Worm (Caenorhabditis elegans): ENCODE measurements around the gene clec-88.

- TF ChIP-seq hmbx-1 (tag; optimal IDR thresholded peaks at IDR 0.05) (no peak), F13C5.2 (tag; optimal IDR thresholded peaks at IDR 0.05) (no peak), ama-1 (optimal IDR thresholded peaks at IDR 0.05) (no peak), ceh-36 (tag; optimal IDR thresholded peaks at IDR 0.05) (no peak), flt-1 (GFP tag; IDR thresholded peaks at IDR 0.05) (no peak), tbx-11 (GFP tag; IDR thresholded peaks at IDR 0.05) (no peak), aly-1 (tag; optimal IDR thresholded peaks at IDR 0.05) (no peak), scrt-1 (GFP tag; IDR thresholded peaks at IDR 0.05) (no peak), tbx-37 (GFP tag; conservative IDR thresholded peaks at IDR 0.05) (no peak), pes-1 (GFP tag; IDR thresholded peaks at IDR 0.05) (no peak), hmg-4 (GFP tag; optimal IDR thresholded peaks at IDR 0.05) (no peak), B0310.2 (tag; optimal IDR thresholded peaks at IDR 0.05) (no peak), ets-7 (tag; optimal IDR thresholded peaks at IDR 0.05) (no peak), tra-4 (tag; optimal IDR thresholded peaks at IDR 0.05) (no peak)
These were observed 20.0 kb upstream of the clec-88 start, which contains the start of gene C32D5.8 for ce11 chrII:6345195-6346158.

Data from whole organism, early embryonic.